Worm (Caenorhabditis elegans): ENCODE data around the gene F10A3.12.
A peak's percentile ranks its signal among the peaks of the same experiment; 100 is the strongest.

The F10A3.12 gene

DNA sequence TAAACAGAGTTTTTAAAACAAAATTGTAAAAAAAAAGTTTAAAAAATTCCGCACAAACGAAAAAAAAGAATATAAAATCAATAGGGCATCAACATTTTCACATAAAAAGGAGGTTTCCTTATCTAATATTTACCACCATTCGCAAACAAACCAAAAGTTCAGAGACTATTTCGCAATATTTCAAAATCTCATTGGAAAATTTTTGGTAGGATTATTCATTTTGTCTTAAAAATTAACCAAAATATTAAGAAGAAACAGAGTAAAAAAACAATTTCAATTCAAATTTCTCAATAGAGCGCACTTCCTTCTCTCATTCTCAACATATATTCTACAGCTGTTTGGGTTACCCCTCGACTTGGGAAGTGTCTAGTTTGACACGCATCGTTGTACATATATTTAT, 3.7 kb upstream of the F10A3.12 start:
- TF ChIP-seq Y67H2A.10 (GFP tag; conservative IDR thresholded peaks at IDR 0.05) = no peak
- no peak for TF ChIP-seq ets-4 (GFP tag; optimal IDR thresholded peaks at IDR 0.05)
- no peak for TF ChIP-seq F49E8.2 (tag; optimal IDR thresholded peaks at IDR 0.05; ENCODE audit: insufficient read depth)
- TF ChIP-seq hmg-20 (GFP tag; IDR thresholded peaks at IDR 0.05) = no peak
- no peak for TF ChIP-seq ceh-58 (GFP tag; IDR thresholded peaks at IDR 0.05)
- TF ChIP-seq cebp-1 (GFP tag; IDR thresholded peaks at IDR 0.05) = peak; percentile 85
- peak; percentile 96 for TF ChIP-seq cebp-1 (tag; optimal IDR thresholded peaks at IDR 0.05)
- no peak for TF ChIP-seq mcd-1 (GFP tag; IDR thresholded peaks at IDR 0.05)
- no peak for TF ChIP-seq dox-1 (GFP tag; IDR thresholded peaks at IDR 0.05)

- no peak for TF ChIP-seq lin-26 (GFP tag; IDR thresholded peaks at IDR 0.05)
- TF ChIP-seq ZK185.1 (tag; optimal IDR thresholded peaks at IDR 0.05; ENCODE audit: poor library complexity, severe bottlenecking) = no peak
- no peak for TF ChIP-seq ets-4 (GFP tag; optimal IDR thresholded peaks at IDR 0.05)
- TF ChIP-seq ztf-25 (GFP tag; IDR thresholded peaks at IDR 0.05) = no peak
- TF ChIP-seq F57C9.4 (tag; optimal IDR thresholded peaks at IDR 0.05) = no peak
- no peak for TF ChIP-seq tlf-1 (GFP tag; optimal IDR thresholded peaks at IDR 0.05)
- TF ChIP-seq Y56A3A.18 (GFP tag; IDR thresholded peaks at IDR 0.05) = no peak
- no peak for TF ChIP-seq let-607 (tag; optimal IDR thresholded peaks at IDR 0.05)
- TF ChIP-seq K12H6.12 (tag; optimal IDR thresholded peaks at IDR 0.05) = no peak
- TF ChIP-seq B0019.2 (GFP tag; conservative IDR thresholded peaks at IDR 0.05) = no peak
- TF ChIP-seq mes-4 (tag; optimal IDR thresholded peaks at IDR 0.05) = no peak
- TF ChIP-seq nhr-27 (tag; optimal IDR thresholded peaks at IDR 0.05) = no peak
- TF ChIP-seq Y53G8AR.9 (GFP tag; conservative IDR thresholded peaks at IDR 0.05) = no peak
- TF ChIP-seq F33H1.4 (GFP tag; IDR thresholded peaks at IDR 0.05) = no peak
- TF ChIP-seq T07F8.4 (tag; optimal IDR thresholded peaks at IDR 0.05) = no peak
Measured at ce11 chrV:16162124-16162735, 1.6 kb upstream of the F10A3.12 start, which contains the start of the genes str-109 and F10A3.11. TSS of gene str-109 (minus strand) at chrV:16162224. TSS of gene F10A3.11 (plus strand) at chrV:16162685.

DNA sequence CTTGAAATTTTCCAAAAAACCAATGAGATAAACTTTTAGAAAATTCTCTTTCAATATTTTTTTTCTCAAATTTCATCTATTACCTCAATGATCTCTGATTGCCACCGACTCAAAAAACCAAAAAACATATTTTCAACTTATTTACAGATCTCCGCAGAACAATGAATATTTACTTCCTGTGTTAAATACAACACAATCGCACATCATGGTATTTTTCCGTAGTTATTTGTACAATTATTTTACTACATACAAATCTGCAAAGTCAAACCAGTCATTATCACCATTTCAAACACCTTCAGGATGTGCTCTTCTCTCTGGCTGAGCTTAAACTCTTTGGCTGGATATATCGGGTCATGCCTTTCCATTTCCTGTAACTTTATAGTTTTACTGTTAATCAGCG, 2.1 kb downstream of the F10A3.12 start, which contains the start of gene str-108:
Gene str-108, plus strand, starts transcription at position 301 of the 400 bp plus-strand sequence.
- TF ChIP-seq snpc-3.4 (tag; optimal IDR thresholded peaks at IDR 0.05) (no peak), pha-4 (tag; optimal IDR thresholded peaks at IDR 0.05) (no peak), dox-1 (GFP tag; IDR thresholded peaks at IDR 0.05) (no peak), mcd-1 (GFP tag; IDR thresholded peaks at IDR 0.05) (no peak), pbrm-1 (GFP tag; IDR thresholded peaks at IDR 0.05) (no peak), sea-2 (GFP tag; IDR thresholded peaks at IDR 0.05) (no peak), F52B5.7 (tag; optimal IDR thresholded peaks at IDR 0.05) (no peak)

ce11 chrV:16169026-16169425, 5.2 kb downstream of the F10A3.12 start, which contains the start of gene str-111:
TSS of gene str-111 (minus strand) at chrV:16169126.
- TF ChIP-seq madf-10 (tag; optimal IDR thresholded peaks at IDR 0.05) = no peak
- no peak for TF ChIP-seq K12H6.12 (tag; optimal IDR thresholded peaks at IDR 0.05)
- no peak for TF ChIP-seq unc-130 (GFP tag; optimal IDR thresholded peaks at IDR 0.05)
- no peak for TF ChIP-seq rec-8 (tag; optimal IDR thresholded peaks at IDR 0.05)

- no peak for TF ChIP-seq F55B11.4 (tag; optimal IDR thresholded peaks at IDR 0.05; ENCODE audit: borderline replicate concordance, insufficient read depth)
- no peak for TF ChIP-seq gei-17 (GFP tag; optimal IDR thresholded peaks at IDR 0.05)
- TF ChIP-seq ccch-3 (GFP tag; optimal IDR thresholded peaks at IDR 0.05) = no peak
- no peak for TF ChIP-seq cebp-1 (GFP tag; IDR thresholded peaks at IDR 0.05)
- TF ChIP-seq cebp-1 (tag; optimal IDR thresholded peaks at IDR 0.05) = no peak
- no peak for TF ChIP-seq tlf-1 (GFP tag; optimal IDR thresholded peaks at IDR 0.05)
- no peak for TF ChIP-seq die-1 (tag; optimal IDR thresholded peaks at IDR 0.05)
- TF ChIP-seq pha-4 (tag; optimal IDR thresholded peaks at IDR 0.05) = no peak
- TF ChIP-seq him-1 (tag; optimal IDR thresholded peaks at IDR 0.05) = no peak
- no peak for TF ChIP-seq lin-54 (GFP tag; optimal IDR thresholded peaks at IDR 0.05)
- no peak for TF ChIP-seq madf-8 (GFP tag; conservative IDR thresholded peaks at IDR 0.05)
- TF ChIP-seq F33H1.4 (GFP tag; IDR thresholded peaks at IDR 0.05) = no peak
- no peak for TF ChIP-seq D2030.7 (GFP tag; IDR thresholded peaks at IDR 0.05)
- TF ChIP-seq efl-1 (GFP tag; optimal IDR thresholded peaks at IDR 0.05) = no peak
- TF ChIP-seq sptf-2 (GFP tag; optimal IDR thresholded peaks at IDR 0.05) = no peak
Measured at ce11 chrV:16171721-16172120, 7.9 kb downstream of the F10A3.12 start, which contains the start of gene K05D4.9. TSS of gene K05D4.9 (minus strand) at chrV:16171821.

Measured in whole organism, young adult.